Fruit fly (Drosophila melanogaster): ENCODE results near the gene Edc3.
A peak's percentile ranks its signal among the peaks of the same experiment; 100 is the strongest.

The Edc3 gene

dm6 chr3L:17532898-17533700 lies 3.4 kb upstream of the Edc3 start (continued):
- TF ChIP-seq CG6765 (GFP tag; optimal IDR thresholded peaks at IDR 0.05) (no peak), Bteb2 (GFP tag; optimal IDR thresholded peaks at IDR 0.05) (peak; percentile 2), Sry-β (GFP tag; optimal IDR thresholded peaks at IDR 0.05) (no peak), peb (GFP tag; IDR thresholded peaks at IDR 0.05) (no peak), ttk (GFP tag; IDR thresholded peaks at IDR 0.05) (no peak), CG14860 (GFP tag; IDR thresholded peaks at IDR 0.05; ENCODE audit: partially characterized antibody) (no peak), Sox100B (GFP tag; optimal IDR thresholded peaks at IDR 0.05) (peak; percentile 42), prd (optimal IDR thresholded peaks at IDR 0.05) (no peak), prd (GFP tag; IDR thresholded peaks at IDR 0.05) (peak; percentile 45; the same call in 1 of the 3 replicates), h (optimal IDR thresholded peaks at IDR 0.05) (no peak), Lhr (GFP tag; optimal IDR thresholded peaks at IDR 0.05) (peak; percentile 89), CG17328 (GFP tag; IDR thresholded peaks at IDR 0.05) (no peak), zfh2 (GFP tag; optimal IDR thresholded peaks at IDR 0.05) (peak; percentile 47), CG34224 (GFP tag; IDR thresholded peaks at IDR 0.05; ENCODE audit: partially characterized antibody) (peak; percentile 27; the same call in 1 of the 3 replicates), Gug (GFP tag; IDR thresholded peaks at IDR 0.05) (no peak; the same call in 3 of the 4 replicates), CG30431 (GFP tag; optimal IDR thresholded peaks at IDR 0.05) (no peak), E2f2 (GFP tag; IDR thresholded peaks at IDR 0.05) (peak; percentile 43), luna (GFP tag; optimal IDR thresholded peaks at IDR 0.05) (no peak), MESR4 (GFP tag; optimal IDR thresholded peaks at IDR 0.05) (peak; percentile 53), chif (GFP tag; optimal IDR thresholded peaks at IDR 0.05) (no peak), CG9437 (GFP tag; optimal IDR thresholded peaks at IDR 0.05) (no peak), sug (tag; optimal IDR thresholded peaks at IDR 0.05) (peak; percentile 75), CG34422 (GFP tag; IDR thresholded peaks at IDR 0.05) (peak; percentile 79; the same call in 1 of the 3 replicates), CG3838 (GFP tag; optimal IDR thresholded peaks at IDR 0.05) (no peak), pzg (GFP tag; optimal IDR thresholded peaks at IDR 0.05) (peak; percentile 80), BEAF-32 (GFP tag; optimal IDR thresholded peaks at IDR 0.05) (peak; percentile 31), CG12659 (GFP tag; optimal IDR thresholded peaks at IDR 0.05) (peak; percentile 93), lab (GFP tag; optimal IDR thresholded peaks at IDR 0.05) (peak; percentile 81), slbo (GFP tag; IDR thresholded peaks at IDR 0.05) (peak; percentile 64), CG12236 (GFP tag; optimal IDR thresholded peaks at IDR 0.05) (no peak), caup (GFP tag; optimal IDR thresholded peaks at IDR 0.05; ENCODE audit: severe bottlenecking) (peak; percentile 61), CG13287 (GFP tag; IDR thresholded peaks at IDR 0.05; ENCODE audit: partially characterized antibody) (peak; percentile 55), sr (GFP tag; IDR thresholded peaks at IDR 0.05) (peak; percentile 71; the same call in 2 of the 3 replicates), pum (GFP tag; optimal IDR thresholded peaks at IDR 0.05) (no peak), ftz-f1 (GFP tag; optimal IDR thresholded peaks at IDR 0.05) (peak; percentile 86), da (GFP tag; optimal IDR thresholded peaks at IDR 0.05) (peak; percentile 9), CG4617 (GFP tag; optimal IDR thresholded peaks at IDR 0.05; ENCODE audit: borderline replicate concordance) (peak; percentile 11), esg (GFP tag; conservative IDR thresholded peaks at IDR 0.05) (peak; percentile 18; the same call in 1 of the 2 replicates), sqz (GFP tag; optimal IDR thresholded peaks at IDR 0.05) (peak; percentile 17), Nf-YB (GFP tag; optimal IDR thresholded peaks at IDR 0.05) (no peak), ssp (GFP tag; IDR thresholded peaks at IDR 0.05) (no peak), tup (GFP tag; optimal IDR thresholded peaks at IDR 0.05) (peak; percentile 12), Abd-B (GFP tag; optimal IDR thresholded peaks at IDR 0.05) (peak; percentile 43), CG14667 (GFP tag; IDR thresholded peaks at IDR 0.05) (no peak), CG15601 (tag; optimal IDR thresholded peaks at IDR 0.05) (peak; percentile 57), CG9932 (GFP tag; IDR thresholded peaks at IDR 0.05) (peak; percentile 59), tll (GFP tag; optimal IDR thresholded peaks at IDR 0.05) (no peak), CG3281 (GFP tag; optimal IDR thresholded peaks at IDR 0.05) (peak; percentile 46), tx (GFP tag; optimal IDR thresholded peaks at IDR 0.05) (no peak)
